Fruit fly (Drosophila melanogaster) whole organism, embryonic: ENCODE results near the gene CG46304.
A peak's percentile ranks its signal among the peaks of the same experiment; 100 is the strongest.

Source experiments
- Ada2b ChIP-seq: fragments of 200-800 bp; sonication (Bioruptor generic); IDR thresholded peaks from 2 replicates; pipeline ENCODE4 v1.3.6; 2022; ENCODE audit warnings: missing biosample characterization, missing genetic modification characterization
- Adf1 ChIP-seq: fragments of 200-800 bp; sonication (Bioruptor generic); IDR thresholded peaks from 2 replicates; pipeline ENCODE4 v1.3.6; 2022; ENCODE audit warnings: missing biosample characterization, missing genetic modification characterization
- BtbVII ChIP-seq: fragments of 200-800 bp; sonication (Bioruptor generic); optimal IDR thresholded peaks from 3 replicates; lab custom pipeline; 2017; ENCODE audit warnings: missing biosample characterization, mild to moderate bottlenecking, missing genetic modification characterization
- CG10979 ChIP-seq: fragments of 200-800 bp; sonication (Bioruptor generic); optimal IDR thresholded peaks from 2 replicates; lab custom pipeline; 2018; ENCODE audit warnings: missing biosample characterization, mild to moderate bottlenecking, missing genetic modification characterization, moderate library complexity
- CG11247 ChIP-seq: fragments of 200-800 bp; sonication (Bioruptor generic); IDR thresholded peaks from 2 replicates; pipeline ENCODE4 v1.3.6; 2022; ENCODE audit warnings: missing biosample characterization, missing genetic modification characterization
- CG11723 ChIP-seq: fragments of 200-800 bp; sonication (Bioruptor generic); optimal IDR thresholded peaks from 2 replicates; lab custom pipeline; 2017; ENCODE audit warnings: missing biosample characterization, mild to moderate bottlenecking, missing genetic modification characterization
- CG13894 ChIP-seq: fragments of 200-800 bp; sonication (Bioruptor generic); optimal IDR thresholded peaks from 3 replicates; lab custom pipeline; 2018; ENCODE audit warnings: missing biosample characterization, mild to moderate bottlenecking, missing genetic modification characterization, moderate library complexity
- CG18599 ChIP-seq: fragments of 200-800 bp; sonication (Bioruptor generic); optimal IDR thresholded peaks from 3 replicates; lab custom pipeline; 2017; ENCODE audit warnings: missing biosample characterization, missing genetic modification characterization, mild to moderate bottlenecking, moderate library complexity, missing genetic modification reagents
- CG2116 ChIP-seq: fragments of 200-800 bp; sonication (Bioruptor generic); optimal IDR thresholded peaks from 3 replicates; lab custom pipeline; 2018; ENCODE audit warnings: missing biosample characterization, mild to moderate bottlenecking, missing genetic modification characterization
- CG2129 ChIP-seq: fragments of 200-800 bp; sonication (Bioruptor generic); IDR thresholded peaks from 2 replicates; pipeline ENCODE4 v1.3.6; 2022; ENCODE audit warnings: missing biosample characterization, missing genetic modification characterization; ENCODE audit not compliant: partially characterized antibody
- CG32772 ChIP-seq: fragments of 200-800 bp; sonication (Bioruptor generic); IDR thresholded peaks from 2 replicates; pipeline ENCODE4 v1.3.6; 2022; ENCODE audit warnings: missing biosample characterization, missing genetic modification characterization
- CG3847 ChIP-seq: fragments of 200-800 bp; sonication (Bioruptor generic); IDR thresholded peaks from 2 replicates; pipeline ENCODE4 v1.3.6; 2022; ENCODE audit warnings: missing biosample characterization, missing genetic modification characterization
- CG5953 ChIP-seq: fragments of 200-800 bp; sonication (Bioruptor generic); IDR thresholded peaks from 2 replicates; pipeline ENCODE4 v1.3.6; 2022; ENCODE audit warnings: missing biosample characterization, missing genetic modification characterization
- CG7987 ChIP-seq: fragments of 200-800 bp; sonication (Bioruptor generic); optimal IDR thresholded peaks from 2 replicates; lab custom pipeline; 2018; ENCODE audit warnings: missing biosample characterization, mild to moderate bottlenecking, missing genetic modification characterization, moderate library complexity
- CG8281 ChIP-seq: fragments of 200-800 bp; sonication (Bioruptor generic); optimal IDR thresholded peaks from 2 replicates; lab custom pipeline; 2018; ENCODE audit warnings: missing biosample characterization, mild to moderate bottlenecking, missing genetic modification characterization, moderate library complexity
- CG8388 ChIP-seq: fragments of 200-800 bp; sonication (Bioruptor generic); optimal IDR thresholded peaks from 2 replicates; lab custom pipeline; 2019; ENCODE audit warnings: missing biosample characterization, mild to moderate bottlenecking, missing genetic modification characterization, moderate library complexity
- CG9932 ChIP-seq: fragments of 200-800 bp; sonication (Bioruptor generic); IDR thresholded peaks from 2 replicates; pipeline ENCODE4 v1.3.6; 2022; ENCODE audit warnings: missing biosample characterization, missing genetic modification characterization
- CTCF ChIP-seq: fragments of 200-800 bp; sonication (Bioruptor generic); optimal IDR thresholded peaks from 2 replicates; lab custom pipeline; 2017; ENCODE audit warnings: missing biosample characterization, mild to moderate bottlenecking, missing genetic modification characterization, moderate library complexity
- Camta ChIP-seq: fragments of 200-800 bp; sonication (Bioruptor generic); optimal IDR thresholded peaks from 2 replicates; lab custom pipeline; 2016; ENCODE audit warnings: missing biosample characterization, missing genetic modification characterization
- Chrac-16 ChIP-seq: fragments of 200-800 bp; sonication (Bioruptor generic); optimal IDR thresholded peaks from 3 replicates; lab custom pipeline; 2016; ENCODE audit warnings: missing biosample characterization, missing genetic modification characterization
- Fer3 ChIP-seq: fragments of 200-800 bp; sonication (Bioruptor generic); optimal IDR thresholded peaks from 2 replicates; lab custom pipeline; 2018; ENCODE audit warnings: missing biosample characterization, mild to moderate bottlenecking, missing genetic modification characterization, moderate library complexity
- H2.0 ChIP-seq: fragments of 200-800 bp; sonication (Bioruptor generic); IDR thresholded peaks from 2 replicates; pipeline ENCODE4 v1.3.6; 2022; ENCODE audit warnings: missing biosample characterization, missing genetic modification characterization
- HHEX ChIP-seq: fragments of 200-800 bp; sonication (Bioruptor generic); optimal IDR thresholded peaks from 3 replicates; lab custom pipeline; 2017; ENCODE audit warnings: missing biosample characterization, mild to moderate bottlenecking, missing genetic modification characterization, missing genetic modification reagents
- HLH54F ChIP-seq: fragments of 200-800 bp; sonication (Bioruptor generic); optimal IDR thresholded peaks from 3 replicates; lab custom pipeline; 2016; ENCODE audit warnings: missing biosample characterization, missing genetic modification characterization
- Hr51 ChIP-seq, 2 experiments: fragments of 200-800 bp; sonication (Bioruptor generic); optimal IDR thresholded peaks; 2 replicates in 1 of 2; 3 replicates in 1 of 2; lab custom pipeline; 2016 to 2018; ENCODE audit warnings: missing biosample characterization in 2 of 2, missing genetic modification characterization in 2 of 2, mild to moderate bottlenecking in 1 of 2, moderate library complexity in 1 of 2
- Hsf ChIP-seq: fragments of 200-800 bp; sonication (Bioruptor generic); optimal IDR thresholded peaks from 3 replicates; lab custom pipeline; 2016; ENCODE audit warnings: missing biosample characterization, missing genetic modification characterization
- MESR4 ChIP-seq: fragments of 200-800 bp; sonication (Bioruptor generic); optimal IDR thresholded peaks from 2 replicates; lab custom pipeline; 2018; ENCODE audit warnings: missing biosample characterization, mild to moderate bottlenecking, missing genetic modification characterization, moderate library complexity
- Meics ChIP-seq: fragments of 200-800 bp; sonication (Bioruptor generic); optimal IDR thresholded peaks from 2 replicates; lab custom pipeline; 2017; ENCODE audit warnings: missing biosample characterization, mild to moderate bottlenecking, missing genetic modification characterization
- NC2β ChIP-seq: fragments of 200-800 bp; sonication (Bioruptor generic); optimal IDR thresholded peaks from 2 replicates; lab custom pipeline; 2016; ENCODE audit warnings: missing biosample characterization, missing genetic modification characterization
- Rx ChIP-seq: fragments of 200-800 bp; sonication (Bioruptor generic); IDR thresholded peaks from 2 replicates; pipeline ENCODE4 v1.3.6; 2022; ENCODE audit warnings: missing biosample characterization, missing genetic modification characterization
- Tbp ChIP-seq: fragments of >200 bp; optimal IDR thresholded peaks from 2 replicates; lab custom pipeline; 2018; ENCODE audit warnings: missing biosample characterization, missing genetic modification characterization
- abd-A ChIP-seq: fragments of 200-800 bp; sonication (Bioruptor generic); optimal IDR thresholded peaks from 3 replicates; lab custom pipeline; 2019; ENCODE audit warnings: missing biosample characterization, mild to moderate bottlenecking, missing genetic modification characterization, moderate library complexity
- al ChIP-seq: fragments of 200-800 bp; sonication (Bioruptor generic); IDR thresholded peaks from 2 replicates; pipeline ENCODE4 v1.3.6; 2022; ENCODE audit warnings: missing biosample characterization, missing genetic modification characterization
- ash1 ChIP-seq: fragments of 200-800 bp; sonication (Bioruptor generic); optimal IDR thresholded peaks from 2 replicates; lab custom pipeline; 2018; ENCODE audit warnings: missing biosample characterization, mild to moderate bottlenecking, missing genetic modification characterization
- bowl ChIP-seq: fragments of 200-800 bp; sonication (Bioruptor generic); IDR thresholded peaks from 2 replicates; pipeline ENCODE4 v1.3.6; 2022; ENCODE audit warnings: missing biosample characterization, missing genetic modification characterization
- cad ChIP-seq: fragments of >200 bp; optimal IDR thresholded peaks from 2 replicates; lab custom pipeline; 2017; ENCODE audit warnings: missing biosample characterization, missing genetic modification characterization
- cas ChIP-seq: fragments of 200-800 bp; sonication (Bioruptor generic); IDR thresholded peaks from 2 replicates; pipeline ENCODE4 v1.3.6; 2022; ENCODE audit warnings: missing biosample characterization, missing genetic modification characterization
- croc ChIP-seq: fragments of 200-800 bp; sonication (Bioruptor generic); conservative IDR thresholded peaks from 3 replicates; pipeline ENCODE4 v1.3.6; 2022; ENCODE audit warnings: missing biosample characterization, missing genetic modification characterization
- dati ChIP-seq: fragments of 200-800 bp; sonication (Bioruptor generic); IDR thresholded peaks from 2 replicates; pipeline ENCODE4 v1.3.6; 2022; ENCODE audit warnings: missing biosample characterization, missing genetic modification characterization
- emc ChIP-seq: fragments of 200-800 bp; sonication (Bioruptor generic); optimal IDR thresholded peaks from 2 replicates; lab custom pipeline; 2016; ENCODE audit warnings: missing biosample characterization, missing genetic modification characterization
- ems ChIP-seq: fragments of 200-800 bp; sonication (Bioruptor generic); optimal IDR thresholded peaks from 3 replicates; lab custom pipeline; 2016; ENCODE audit warnings: missing biosample characterization, missing genetic modification characterization
- en ChIP-seq: fragments of 200-800 bp; sonication (Bioruptor generic); optimal IDR thresholded peaks from 2 replicates; lab custom pipeline; 2016; ENCODE audit warnings: missing biosample characterization, missing genetic modification characterization
- fd96Cb ChIP-seq: fragments of 200-800 bp; sonication (Bioruptor generic); optimal IDR thresholded peaks from 2 replicates; lab custom pipeline; 2018; ENCODE audit warnings: missing biosample characterization, mild to moderate bottlenecking, missing genetic modification characterization, moderate library complexity
- grn ChIP-seq: fragments of 200-800 bp; sonication (Bioruptor generic); optimal IDR thresholded peaks from 3 replicates; lab custom pipeline; 2017; ENCODE audit warnings: missing biosample characterization, missing genetic modification characterization
- ind ChIP-seq: fragments of 200-800 bp; sonication (Bioruptor generic); optimal IDR thresholded peaks from 3 replicates; lab custom pipeline; 2016; ENCODE audit warnings: missing biosample characterization, missing genetic modification characterization
- row ChIP-seq: fragments of 200-800 bp; sonication (Bioruptor generic); IDR thresholded peaks from 3 replicates; pipeline ENCODE4 v1.3.6; 2022; ENCODE audit warnings: missing biosample characterization, missing genetic modification characterization
- sim ChIP-seq: fragments of 200-800 bp; sonication (Bioruptor generic); IDR thresholded peaks from 2 replicates; pipeline ENCODE4 v1.3.6; 2022; ENCODE audit warnings: missing biosample characterization, missing genetic modification characterization
- slp2 ChIP-seq: fragments of 200-800 bp; sonication (Bioruptor generic); optimal IDR thresholded peaks from 2 replicates; lab custom pipeline; 2016; ENCODE audit warnings: missing biosample characterization, missing genetic modification characterization
- sna ChIP-seq: fragments of 200-800 bp; sonication (Bioruptor generic); IDR thresholded peaks from 2 replicates; pipeline ENCODE4 v1.3.6; 2022; ENCODE audit warnings: missing biosample characterization, missing genetic modification characterization; ENCODE audit not compliant: partially characterized antibody
- stc ChIP-seq: fragments of 200-800 bp; sonication (Bioruptor generic); IDR thresholded peaks from 2 replicates; pipeline ENCODE4 v1.3.6; 2022; ENCODE audit warnings: missing biosample characterization, missing genetic modification characterization
- tgo ChIP-seq: fragments of 200-800 bp; sonication (Bioruptor generic); IDR thresholded peaks from 3 replicates; pipeline ENCODE4 v1.3.6; 2022; ENCODE audit warnings: missing biosample characterization, missing genetic modification characterization
- tup ChIP-seq: fragments of 200-800 bp; sonication (Bioruptor generic); optimal IDR thresholded peaks from 2 replicates; lab custom pipeline; 2016; ENCODE audit warnings: missing biosample characterization, mild to moderate bottlenecking, missing genetic modification characterization, moderate library complexity
- wor ChIP-seq: fragments of 200-800 bp; sonication (Bioruptor generic); IDR thresholded peaks from 2 replicates; pipeline ENCODE4 v1.3.6; 2022; ENCODE audit warnings: missing biosample characterization, missing genetic modification characterization

CG46304 gene

dm6 chr2L:18943797-18944174 is 2.3 kb upstream of the CG46304 start, which contains the start of gene ssp3 (continued):
- TF ChIP-seq CG13894 (tag; lab: Kevin White, UChicago) (no peak), MESR4 (peak; percentile 5), tup (GFP tag; lab: Kevin White, UChicago) (no peak), dati (no peak), Hr51 (GFP tag; optimal IDR thresholded peaks at IDR 0.05; lab: Kevin White, UChicago) (no peak), NC2β (GFP tag; lab: Kevin White, UChicago) (no peak), cad (GFP tag; lab: Kevin White, UChicago) (no peak), Meics (no peak), CG8388 (GFP tag; lab: Kevin White, UChicago) (no peak), fd96Cb (no peak), BtbVII (no peak), row (GFP tag; lab: Robert Waterston, UW) (no peak), Chrac-16 (GFP tag; lab: Kevin White, UChicago) (no peak), Rx (GFP tag; lab: Robert Waterston, UW) (no peak), Tbp (GFP tag; lab: Kevin White, UChicago) (no peak), sim (GFP tag; lab: Robert Waterston, UW) (no peak), abd-A (tag; lab: Kevin White, UChicago) (no peak), CG5953 (GFP tag; lab: Robert Waterston, UW) (no peak), CG11723 (no peak), wor (GFP tag; lab: Robert Waterston, UW) (no peak), bowl (GFP tag; lab: Robert Waterston, UW) (no peak), al (GFP tag; lab: Robert Waterston, UW) (no peak), cas (no peak), CG32772 (GFP tag; lab: Robert Waterston, UW) (no peak), Hsf (GFP tag; lab: Kevin White, UChicago) (no peak), HHEX (GFP tag; lab: Kevin White, UChicago) (no peak), ems (GFP tag; lab: Kevin White, UChicago) (no peak), H2.0 (no peak), en (GFP tag; lab: Kevin White, UChicago) (no peak), CG3847 (GFP tag; lab: Robert Waterston, UW) (no peak), ash1 (GFP tag; lab: Kevin White, UChicago) (no peak), CG11247 (no peak), sna (GFP tag; lab: Robert Waterston, UW) (no peak), CG18599 (GFP tag; lab: Kevin White, UChicago) (no peak), ind (GFP tag; lab: Kevin White, UChicago) (no peak), slp2 (GFP tag; lab: Kevin White, UChicago) (no peak), stc (GFP tag; lab: Robert Waterston, UW) (no peak), Adf1 (GFP tag; lab: Robert Waterston, UW) (no peak), CG2129 (GFP tag; lab: Robert Waterston, UW) (no peak), croc (GFP tag; lab: Robert Waterston, UW) (no peak), grn (GFP tag; lab: Kevin White, UChicago) (no peak), CG2116 (GFP tag; lab: Kevin White, UChicago) (peak; percentile 97), emc (GFP tag; lab: Kevin White, UChicago) (no peak), CTCF (GFP tag; lab: Kevin White, UChicago) (peak; percentile 28), Fer3 (tag; lab: Kevin White, UChicago) (no peak), CG10979 (no peak), CG9932 (no peak), Ada2b (GFP tag; lab: Robert Waterston, UW) (no peak), HLH54F (GFP tag; lab: Kevin White, UChicago) (no peak), CG8281 (tag; lab: Kevin White, UChicago) (no peak), CG7987 (GFP tag; lab: Kevin White, UChicago) (no peak), Camta (GFP tag; lab: Kevin White, UChicago) (no peak), tgo (GFP tag; lab: Robert Waterston, UW) (no peak)
